Fruit fly (Drosophila melanogaster): Measurements from ENCODE around the gene COX5BL.

Gene COX5BL

DNA sequence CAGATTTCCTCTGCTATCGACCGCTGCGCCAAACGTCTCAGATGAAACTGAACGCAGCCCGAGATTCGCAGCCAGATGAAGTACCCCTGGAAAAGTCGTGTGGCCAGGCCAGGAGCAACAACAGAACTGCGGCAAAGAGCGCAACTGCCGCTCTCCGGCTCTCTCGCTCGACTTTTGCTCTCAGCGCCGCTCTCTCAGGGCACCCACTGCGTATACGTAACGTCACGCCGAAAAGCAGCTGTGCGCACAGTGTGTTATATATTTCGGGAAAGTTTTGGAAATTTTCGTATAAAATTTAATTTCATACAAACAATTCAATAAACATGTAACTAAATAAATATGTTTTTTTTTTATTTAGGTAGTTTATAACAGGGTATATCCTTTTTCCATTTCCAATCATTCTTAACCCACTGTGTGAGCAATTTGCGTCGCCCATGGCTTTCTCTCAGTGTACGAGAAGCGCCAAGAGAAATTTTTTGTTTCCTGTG is 41.8 kb downstream of the COX5BL start, which contains the start of gene Dpp10 (continued):
- TF ChIP-seq run (tag; optimal IDR thresholded peaks at IDR 0.05), result peak; percentile 69
- TF ChIP-seq sisA (GFP tag; IDR thresholded peaks at IDR 0.05), result peak; percentile 95
- no peak for TF ChIP-seq br (optimal IDR thresholded peaks at IDR 0.05)
- TF ChIP-seq CG14441 (GFP tag; IDR thresholded peaks at IDR 0.05), result peak; percentile 96
- TF ChIP-seq gt (GFP tag; IDR thresholded peaks at IDR 0.05), result peak; percentile 68
- peak; percentile 61 for TF ChIP-seq CG5245 (GFP tag; optimal IDR thresholded peaks at IDR 0.05)
- TF ChIP-seq CG16863 (GFP tag; optimal IDR thresholded peaks at IDR 0.05), result peak; percentile 81
- TF ChIP-seq CG30403 (GFP tag; optimal IDR thresholded peaks at IDR 0.05), result peak; percentile 95
- TF ChIP-seq chn (GFP tag; optimal IDR thresholded peaks at IDR 0.05), result peak; percentile 88
- peak; percentile 95 for TF ChIP-seq gro (GFP tag; optimal IDR thresholded peaks at IDR 0.05)
- peak; percentile 96 for TF ChIP-seq al (GFP tag; IDR thresholded peaks at IDR 0.05)
- peak; percentile 65 for TF ChIP-seq CG8388 (GFP tag; optimal IDR thresholded peaks at IDR 0.05)
- TF ChIP-seq CG10321 (GFP tag; IDR thresholded peaks at IDR 0.05), result peak; percentile 81
- TF ChIP-seq Pdp1 (GFP tag; optimal IDR thresholded peaks at IDR 0.05), result peak; percentile 87
- peak; percentile 95 for TF ChIP-seq CG2678 (tag; optimal IDR thresholded peaks at IDR 0.05)
- TF ChIP-seq pho (GFP tag; optimal IDR thresholded peaks at IDR 0.05), result peak; percentile 95
- TF ChIP-seq CG12744 (GFP tag; optimal IDR thresholded peaks at IDR 0.05), result peak; percentile 86
- TF ChIP-seq corto (GFP tag; optimal IDR thresholded peaks at IDR 0.05), result no peak
- peak; percentile 84 for TF ChIP-seq dimm (GFP tag; IDR thresholded peaks at IDR 0.05)
- TF ChIP-seq Gsc (GFP tag; IDR thresholded peaks at IDR 0.05), result peak; percentile 73
- peak in 1 of 2 experiments; percentile 41 for TF ChIP-seq insv (GFP tag; optimal IDR thresholded peaks at IDR 0.05)
- TF ChIP-seq CG10565 (GFP tag; optimal IDR thresholded peaks at IDR 0.05), result no peak
- TF ChIP-seq peb (GFP tag; IDR thresholded peaks at IDR 0.05), result peak; percentile 90
- TF ChIP-seq cg (GFP tag; optimal IDR thresholded peaks at IDR 0.05), result no peak
- peak; percentile 83; the same call in 2 of the 3 replicates for TF ChIP-seq gce (GFP tag; IDR thresholded peaks at IDR 0.05)
- peak; percentile 91 for TF ChIP-seq Dad (GFP tag; optimal IDR thresholded peaks at IDR 0.05)
- TF ChIP-seq TFAM (GFP tag; optimal IDR thresholded peaks at IDR 0.05), result no peak
- TF ChIP-seq Chrac-16 (GFP tag; optimal IDR thresholded peaks at IDR 0.05), result peak; percentile 86
- TF ChIP-seq CG17328 (GFP tag; IDR thresholded peaks at IDR 0.05), result peak; percentile 92
- TF ChIP-seq tin (GFP tag; optimal IDR thresholded peaks at IDR 0.05), result peak; percentile 83
- peak; percentile 69 for TF ChIP-seq ab (GFP tag; optimal IDR thresholded peaks at IDR 0.05)
- peak; percentile 79 for TF ChIP-seq CG1024 (GFP tag; IDR thresholded peaks at IDR 0.05)
- 0 out of 3 replicates have a peak, but pooled peaks have one; percentile 14 for TF ChIP-seq CG14860 (GFP tag; IDR thresholded peaks at IDR 0.05; ENCODE audit: partially characterized antibody)
- TF ChIP-seq vvl (GFP tag; IDR thresholded peaks at IDR 0.05), result peak; percentile 97
- no peak for TF ChIP-seq CG2202 (tag; optimal IDR thresholded peaks at IDR 0.05)
- no peak for TF ChIP-seq dmrt11E (tag; optimal IDR thresholded peaks at IDR 0.05)
- TF ChIP-seq CG17385 (GFP tag; optimal IDR thresholded peaks at IDR 0.05), result peak; percentile 88
- TF ChIP-seq CG3847 (GFP tag; IDR thresholded peaks at IDR 0.05), result peak; percentile 98
- TF ChIP-seq sob (GFP tag; IDR thresholded peaks at IDR 0.05), result peak; percentile 97
- no peak for TF ChIP-seq CG8478 (optimal IDR thresholded peaks at IDR 0.05)
- peak; percentile 12 for TF ChIP-seq trem (tag; optimal IDR thresholded peaks at IDR 0.05)
- TF ChIP-seq CG18476 (GFP tag; optimal IDR thresholded peaks at IDR 0.05), result peak; percentile 84
- TF ChIP-seq CG11560 (tag; IDR thresholded peaks at IDR 0.05), result peak; percentile 89
- peak; percentile 77; the same call in 1 of the 2 replicates for TF ChIP-seq CG8765 (GFP tag; IDR thresholded peaks at IDR 0.05)
- peak; percentile 78 for TF ChIP-seq gcm2 (GFP tag; optimal IDR thresholded peaks at IDR 0.05)
- TF ChIP-seq Nf-YB (GFP tag; optimal IDR thresholded peaks at IDR 0.05), result peak; percentile 41
- no peak for TF ChIP-seq prd (optimal IDR thresholded peaks at IDR 0.05)
- peak; percentile 95 for TF ChIP-seq prd (GFP tag; IDR thresholded peaks at IDR 0.05)
- peak; percentile 44 to 76 for TF ChIP-seq Trl (optimal IDR thresholded peaks at IDR 0.05)
- peak; percentile 69 for TF ChIP-seq Trl (GFP tag; optimal IDR thresholded peaks at IDR 0.05)
- TF ChIP-seq Doc3 (GFP tag; IDR thresholded peaks at IDR 0.05; ENCODE audit: partially characterized antibody), result no peak
- peak; percentile 90 for TF ChIP-seq CG8924 (tag; optimal IDR thresholded peaks at IDR 0.05)
- peak; percentile 70 for TF ChIP-seq oc (tag; optimal IDR thresholded peaks at IDR 0.05)
